Fruit fly (Drosophila melanogaster) whole organism, embryonic: Measurements from ENCODE around the gene Mul1.

ENCODE experiments used
- Abd-B ChIP-seq: fragments of 200-800 bp; sonication (Bioruptor generic); optimal IDR thresholded peaks from 2 replicates; lab custom pipeline; 2018; ENCODE audit warnings: missing biosample characterization, mild to moderate bottlenecking, missing genetic modification characterization, moderate library complexity
- Ada2b ChIP-seq: fragments of 200-800 bp; sonication (Bioruptor generic); IDR thresholded peaks from 2 replicates; pipeline ENCODE4 v1.3.6; 2022; ENCODE audit warnings: missing biosample characterization, missing genetic modification characterization
- BEAF-32 ChIP-seq: fragments of 200-800 bp; sonication (Bioruptor generic); optimal IDR thresholded peaks from 3 replicates; lab custom pipeline; 2017; ENCODE audit warnings: missing biosample characterization, missing genetic modification characterization, mild to moderate bottlenecking, moderate library complexity, missing genetic modification reagents
- Blimp-1 ChIP-seq: fragments of 200-800 bp; sonication (Bioruptor generic); optimal IDR thresholded peaks from 3 replicates; lab custom pipeline; 2018; ENCODE audit warnings: missing biosample characterization, missing genetic modification characterization, mild to moderate bottlenecking, moderate library complexity, missing genetic modification reagents
- CG10462 ChIP-seq: fragments of 200-800 bp; sonication (Bioruptor generic); optimal IDR thresholded peaks from 2 replicates; lab custom pipeline; 2016; ENCODE audit warnings: missing biosample characterization, missing genetic modification characterization
- CG14014 ChIP-seq: fragments of 200-800 bp; sonication (Bioruptor generic); IDR thresholded peaks from 2 replicates; pipeline ENCODE4 v1.3.6; 2022; ENCODE audit warnings: missing biosample characterization, missing genetic modification characterization
- CG15479 ChIP-seq: fragments of 200-800 bp; sonication (Bioruptor generic); optimal IDR thresholded peaks from 3 replicates; lab custom pipeline; 2019; ENCODE audit warnings: missing biosample characterization, mild to moderate bottlenecking, missing genetic modification characterization, moderate library complexity
- CG15601 ChIP-seq: fragments of 200-800 bp; sonication (Bioruptor generic); optimal IDR thresholded peaks from 3 replicates; lab custom pipeline; 2019; ENCODE audit warnings: missing biosample characterization, mild to moderate bottlenecking, missing genetic modification characterization, moderate library complexity
- CG17186 ChIP-seq: fragments of 200-800 bp; sonication (Bioruptor generic); optimal IDR thresholded peaks from 3 replicates; lab custom pipeline; 2017; ENCODE audit warnings: missing biosample characterization, missing genetic modification reagents, missing genetic modification characterization
- CG17359 ChIP-seq: fragments of 200-800 bp; sonication (Bioruptor generic); optimal IDR thresholded peaks from 3 replicates; lab custom pipeline; 2018; ENCODE audit warnings: missing biosample characterization, mild to moderate bottlenecking, missing genetic modification characterization, moderate library complexity
- CG17361 ChIP-seq: fragments of 200-800 bp; sonication (Bioruptor generic); IDR thresholded peaks from 3 replicates; pipeline ENCODE4 v1.3.6; 2022; ENCODE audit warnings: missing biosample characterization, missing genetic modification characterization
- CG2678 ChIP-seq: fragments of 200-800 bp; sonication (Bioruptor generic); optimal IDR thresholded peaks from 3 replicates; lab custom pipeline; 2019; ENCODE audit warnings: missing biosample characterization, mild to moderate bottlenecking, missing genetic modification characterization, moderate library complexity
- CG30020 ChIP-seq: fragments of 200-800 bp; optimal IDR thresholded peaks from 2 replicates; lab custom pipeline; 2019; ENCODE audit warnings: missing biosample characterization, mild to moderate bottlenecking, missing genetic modification characterization, moderate library complexity
- CG30431 ChIP-seq: fragments of 200-800 bp; sonication (Bioruptor generic); optimal IDR thresholded peaks from 2 replicates; lab custom pipeline; 2017; ENCODE audit warnings: missing biosample characterization, missing genetic modification characterization
- CG3281 ChIP-seq: fragments of 200-800 bp; sonication (Bioruptor generic); optimal IDR thresholded peaks from 3 replicates; lab custom pipeline; 2017; ENCODE audit warnings: missing biosample characterization, mild to moderate bottlenecking, missing genetic modification characterization
- CG33213 ChIP-seq: fragments of 200-800 bp; sonication (Bioruptor generic); optimal IDR thresholded peaks from 3 replicates; lab custom pipeline; 2016; ENCODE audit warnings: missing biosample characterization, missing genetic modification characterization
- CG5245 ChIP-seq: fragments of 200-800 bp; sonication (Bioruptor generic); optimal IDR thresholded peaks from 3 replicates; lab custom pipeline; 2016; ENCODE audit warnings: missing biosample characterization, missing genetic modification characterization
- CG6689 ChIP-seq: fragments of 200-800 bp; sonication (Bioruptor generic); IDR thresholded peaks from 2 replicates; pipeline ENCODE4 v1.3.6; 2022; ENCODE audit warnings: missing biosample characterization, missing genetic modification characterization
- CG7357 ChIP-seq: fragments of 200-800 bp; sonication (Bioruptor generic); IDR thresholded peaks from 3 replicates; pipeline ENCODE4 v1.3.6; 2022; ENCODE audit warnings: missing biosample characterization, missing genetic modification characterization
- Dad ChIP-seq: fragments of 200-800 bp; sonication (Bioruptor generic); optimal IDR thresholded peaks from 3 replicates; lab custom pipeline; 2016; ENCODE audit warnings: missing biosample characterization, missing genetic modification characterization
- Dek ChIP-seq: fragments of 200-800 bp; sonication (Bioruptor generic); optimal IDR thresholded peaks from 3 replicates; lab custom pipeline; 2019; ENCODE audit warnings: missing biosample characterization, mild to moderate bottlenecking, missing genetic modification characterization, moderate library complexity
- Doc2 ChIP-seq: fragments of 200-800 bp; sonication (Bioruptor generic); IDR thresholded peaks from 2 replicates; pipeline ENCODE4 v1.3.6; 2022; ENCODE audit warnings: missing biosample characterization, missing genetic modification characterization
- Dref ChIP-seq: fragments of 200-800 bp; sonication (Bioruptor generic); IDR thresholded peaks from 2 replicates; pipeline ENCODE4 v1.3.6; 2022; ENCODE audit warnings: missing biosample characterization, missing genetic modification characterization
- HLH54F ChIP-seq: fragments of 200-800 bp; sonication (Bioruptor generic); optimal IDR thresholded peaks from 3 replicates; lab custom pipeline; 2016; ENCODE audit warnings: missing biosample characterization, missing genetic modification characterization
- Lim3 ChIP-seq: fragments of 200-800 bp; sonication (Bioruptor generic); IDR thresholded peaks from 2 replicates; pipeline ENCODE4 v1.3.6; 2022; ENCODE audit warnings: missing biosample characterization, missing genetic modification characterization
- Sry-δ ChIP-seq: fragments of 200-800 bp; sonication (Bioruptor generic); optimal IDR thresholded peaks from 2 replicates; lab custom pipeline; 2016; ENCODE audit warnings: missing biosample characterization, missing genetic modification characterization
- Ssrp ChIP-seq: fragments of 200-800 bp; sonication (Bioruptor generic); optimal IDR thresholded peaks from 2 replicates; lab custom pipeline; 2018; ENCODE audit warnings: missing biosample characterization, mild to moderate bottlenecking, missing genetic modification characterization, moderate library complexity
- Tbp ChIP-seq: fragments of >200 bp; optimal IDR thresholded peaks from 2 replicates; lab custom pipeline; 2018; ENCODE audit warnings: missing biosample characterization, missing genetic modification characterization
- Vsx1 ChIP-seq: fragments of 200-800 bp; sonication (Bioruptor generic); optimal IDR thresholded peaks from 2 replicates; lab custom pipeline; 2017; ENCODE audit warnings: missing biosample characterization, mild to moderate bottlenecking, missing genetic modification characterization, missing genetic modification reagents
- al ChIP-seq: fragments of 200-800 bp; sonication (Bioruptor generic); IDR thresholded peaks from 2 replicates; pipeline ENCODE4 v1.3.6; 2022; ENCODE audit warnings: missing biosample characterization, missing genetic modification characterization
- ap ChIP-seq: fragments of 200-800 bp; sonication (Bioruptor generic); IDR thresholded peaks from 2 replicates; pipeline ENCODE4 v1.3.6; 2022; ENCODE audit warnings: missing biosample characterization, missing genetic modification characterization
- chinmo ChIP-seq: fragments of 200-800 bp; sonication (Bioruptor generic); IDR thresholded peaks from 4 replicates; pipeline ENCODE4 v1.3.6; 2022; ENCODE audit warnings: missing biosample characterization, missing genetic modification characterization; ENCODE audit not compliant: partially characterized antibody
- chn ChIP-seq: fragments of 200-800 bp; sonication (Bioruptor generic); optimal IDR thresholded peaks from 2 replicates; lab custom pipeline; 2016; ENCODE audit warnings: missing biosample characterization, missing genetic modification characterization
- crol ChIP-seq: fragments of 200-800 bp; sonication (Bioruptor generic); IDR thresholded peaks from 2 replicates; pipeline ENCODE4 v1.3.6; 2022; ENCODE audit warnings: missing biosample characterization, missing genetic modification characterization
- cwo ChIP-seq: fragments of 200-800 bp; sonication (Bioruptor generic); optimal IDR thresholded peaks from 3 replicates; lab custom pipeline; 2017; ENCODE audit warnings: missing biosample characterization, missing genetic modification characterization, mild to moderate bottlenecking, moderate library complexity, missing genetic modification reagents
- disco-r ChIP-seq: fragments of 200-800 bp; sonication (Bioruptor generic); optimal IDR thresholded peaks from 2 replicates; lab custom pipeline; 2016; ENCODE audit warnings: missing biosample characterization, missing genetic modification characterization
- fd96Cb ChIP-seq: fragments of 200-800 bp; sonication (Bioruptor generic); optimal IDR thresholded peaks from 2 replicates; lab custom pipeline; 2018; ENCODE audit warnings: missing biosample characterization, mild to moderate bottlenecking, missing genetic modification characterization, moderate library complexity
- fu2 ChIP-seq: fragments of 200-800 bp; sonication (Bioruptor generic); optimal IDR thresholded peaks from 2 replicates; lab custom pipeline; 2016; ENCODE audit warnings: missing biosample characterization, missing genetic modification characterization
- gsb-n ChIP-seq: fragments of 200-800 bp; sonication (Bioruptor generic); optimal IDR thresholded peaks from 3 replicates; lab custom pipeline; 2018; ENCODE audit warnings: missing biosample characterization, mild to moderate bottlenecking, missing genetic modification characterization
- hth ChIP-seq: fragments of >200 bp; optimal IDR thresholded peaks from 2 replicates; lab custom pipeline; 2017; ENCODE audit warnings: inconsistent platforms
- insv ChIP-seq, 2 experiments: fragments of 200-800 bp; sonication (Bioruptor generic); optimal IDR thresholded peaks; 3 replicates each; lab custom pipeline; 2016 to 2018; ENCODE audit warnings: missing biosample characterization in 2 of 2, missing genetic modification characterization in 2 of 2
- maf-S ChIP-seq: fragments of 200-800 bp; sonication (Bioruptor generic); optimal IDR thresholded peaks from 2 replicates; lab custom pipeline; 2016; ENCODE audit warnings: missing biosample characterization, missing genetic modification characterization
- mirr ChIP-seq: fragments of 200-800 bp; sonication (Bioruptor generic); optimal IDR thresholded peaks from 3 replicates; lab custom pipeline; 2018; ENCODE audit warnings: missing biosample characterization, mild to moderate bottlenecking, missing genetic modification characterization
- odd ChIP-seq: fragments of 200-800 bp; sonication (Bioruptor generic); optimal IDR thresholded peaks from 2 replicates; lab custom pipeline; 2017; ENCODE audit warnings: missing biosample characterization, mild to moderate bottlenecking, missing genetic modification characterization
- p53 ChIP-seq: fragments of 200-800 bp; sonication (Bioruptor generic); optimal IDR thresholded peaks from 2 replicates; lab custom pipeline; 2016; ENCODE audit warnings: missing biosample characterization, missing genetic modification characterization
- sna ChIP-seq: fragments of 200-800 bp; sonication (Bioruptor generic); IDR thresholded peaks from 2 replicates; pipeline ENCODE4 v1.3.6; 2022; ENCODE audit warnings: missing biosample characterization, missing genetic modification characterization; ENCODE audit not compliant: partially characterized antibody
- so ChIP-seq: fragments of 200-800 bp; sonication (Bioruptor generic); IDR thresholded peaks from 3 replicates; pipeline ENCODE4 v1.3.6; 2022; ENCODE audit warnings: missing biosample characterization, missing genetic modification characterization
- tna ChIP-seq: fragments of 200-800 bp; sonication (Bioruptor generic); IDR thresholded peaks from 2 replicates; pipeline ENCODE4 v1.3.6; 2022; ENCODE audit warnings: missing biosample characterization, missing genetic modification characterization; ENCODE audit not compliant: partially characterized antibody
- unpg ChIP-seq: fragments of 200-800 bp; sonication (Bioruptor generic); optimal IDR thresholded peaks from 3 replicates; lab custom pipeline; 2018; ENCODE audit warnings: missing biosample characterization, mild to moderate bottlenecking, missing genetic modification characterization, moderate library complexity

Mul1 gene

DNA sequence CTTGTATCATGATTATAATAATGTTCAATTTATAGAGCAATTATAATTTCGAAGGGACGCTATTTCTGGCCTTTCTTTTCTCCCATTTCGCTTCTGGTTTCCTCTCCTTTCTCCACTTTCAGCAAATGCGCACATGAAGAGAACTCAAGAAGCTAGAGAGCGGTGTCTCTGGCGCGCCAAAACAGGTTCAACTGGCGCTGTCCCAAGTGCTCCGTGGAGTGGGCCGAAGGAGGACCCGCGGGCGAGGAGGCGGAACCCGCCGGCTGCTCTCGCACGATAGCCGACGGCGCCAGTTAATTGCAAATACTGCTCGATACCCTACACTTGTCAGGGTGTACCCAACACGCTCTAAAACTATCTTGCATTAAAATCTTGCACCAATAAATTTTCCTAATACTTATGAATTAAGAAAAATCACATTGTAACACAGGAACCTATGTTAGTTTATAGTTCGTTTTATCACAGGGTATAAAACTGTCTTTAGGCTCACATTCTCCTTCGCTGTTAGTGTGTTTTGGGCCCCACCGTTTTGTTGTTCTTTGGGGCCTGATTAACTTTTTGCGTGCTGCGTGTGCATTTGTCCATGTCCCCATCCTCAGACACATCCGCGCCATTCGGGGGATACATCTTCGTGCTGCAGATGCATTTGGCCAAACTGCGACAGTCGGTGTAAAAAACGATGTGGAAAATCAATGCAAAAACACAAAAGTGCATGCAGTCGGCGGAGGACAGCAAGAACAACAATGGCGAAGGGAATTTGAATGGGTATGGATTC, 49.2 kb downstream of the Mul1 start (continued):
- peak; percentile 90 for TF ChIP-seq unpg (GFP tag; lab: Kevin White, UChicago)
- TF ChIP-seq chinmo (GFP tag; lab: Robert Waterston, UW), result no peak
- peak; percentile 36 for TF ChIP-seq CG10462 (GFP tag; lab: Kevin White, UChicago)
- TF ChIP-seq al (GFP tag; lab: Robert Waterston, UW), result peak; percentile 91
- TF ChIP-seq Lim3 (GFP tag; lab: Robert Waterston, UW), result peak; percentile 75
- peak; percentile 79 for TF ChIP-seq CG3281 (GFP tag; lab: Kevin White, UChicago)
- TF ChIP-seq CG33213 (GFP tag; lab: Kevin White, UChicago), result peak; percentile 72
- peak; percentile 95 for TF ChIP-seq Ada2b (GFP tag; lab: Robert Waterston, UW)
- peak; percentile 75 for TF ChIP-seq CG17361 (GFP tag; lab: Robert Waterston, UW)
- TF ChIP-seq Dref (GFP tag; lab: Robert Waterston, UW), result peak; percentile 20; the same call in 1 of the 2 replicates
- TF ChIP-seq CG17359 (tag; lab: Kevin White, UChicago), result peak; percentile 92
- TF ChIP-seq ap, result peak; percentile 93
- peak; percentile 89 for TF ChIP-seq fu2 (GFP tag; lab: Kevin White, UChicago)
- TF ChIP-seq CG2678 (tag; lab: Kevin White, UChicago), result peak; percentile 91
- TF ChIP-seq CG5245 (GFP tag; lab: Kevin White, UChicago), result peak; percentile 71
- peak; percentile 87 for TF ChIP-seq CG7357 (GFP tag; lab: Robert Waterston, UW)
- peak; percentile 82 for TF ChIP-seq fd96Cb
- peak; percentile 64 for TF ChIP-seq CG15601
- peak; percentile 79 for TF ChIP-seq cwo
- no peak for TF ChIP-seq hth (lab: Kevin White, UChicago)
- no peak for TF ChIP-seq insv (GFP tag; optimal IDR thresholded peaks at IDR 0.05; lab: Kevin White, UChicago)
- peak; percentile 93 for TF ChIP-seq so
- TF ChIP-seq Ssrp, result peak; percentile 83
- peak; percentile 88 for TF ChIP-seq crol (GFP tag; lab: Robert Waterston, UW)
- TF ChIP-seq p53, result peak; percentile 58
- TF ChIP-seq Tbp (GFP tag; lab: Kevin White, UChicago), result no peak
- TF ChIP-seq Dad (GFP tag; lab: Kevin White, UChicago), result peak; percentile 76
- peak; percentile 86 for TF ChIP-seq maf-S (GFP tag; lab: Kevin White, UChicago)
- TF ChIP-seq Sry-δ (GFP tag; lab: Kevin White, UChicago), result peak; percentile 51
- peak; percentile 71 for TF ChIP-seq gsb-n (tag; lab: Kevin White, UChicago)
- peak; percentile 76 for TF ChIP-seq Blimp-1 (GFP tag; lab: Kevin White, UChicago)
- peak; percentile 59 for TF ChIP-seq odd (GFP tag; lab: Kevin White, UChicago)
- no peak for TF ChIP-seq tna (GFP tag; lab: Robert Waterston, UW)
- peak; percentile 81 for TF ChIP-seq CG30431
- TF ChIP-seq CG6689 (GFP tag; lab: Robert Waterston, UW), result peak; percentile 92
- peak; percentile 74 for TF ChIP-seq disco-r
- peak; percentile 90 for TF ChIP-seq chn (GFP tag; lab: Kevin White, UChicago)
- peak; percentile 63 for TF ChIP-seq Vsx1 (GFP tag; lab: Kevin White, UChicago)
- peak; percentile 89 for TF ChIP-seq Abd-B (GFP tag; lab: Kevin White, UChicago)
- TF ChIP-seq BEAF-32, result no peak
- TF ChIP-seq CG17186, result no peak
- peak; percentile 84 for TF ChIP-seq Dek (tag; lab: Kevin White, UChicago)
- no peak for TF ChIP-seq CG30020 (tag; lab: Kevin White, UChicago)
- peak; percentile 95 for TF ChIP-seq CG14014 (GFP tag; lab: Robert Waterston, UW)
- peak; percentile 25 for TF ChIP-seq mirr (GFP tag; lab: Kevin White, UChicago)
- peak; percentile 60; the same call in 1 of the 2 replicates for TF ChIP-seq Doc2 (GFP tag; lab: Robert Waterston, UW)
- peak; percentile 87 for TF ChIP-seq HLH54F (GFP tag; lab: Kevin White, UChicago)
- no peak for TF ChIP-seq sna (GFP tag; lab: Robert Waterston, UW)
- TF ChIP-seq CG15479 (GFP tag; lab: Kevin White, UChicago), result no peak
